Fruit fly (Drosophila melanogaster): ENCODE data around the gene alpha-Man-IIa.

dm6 chr3R:9430344-9431253, 18.3 kb downstream of the alpha-Man-IIa start:
- no peak for TF ChIP-seq usp (GFP tag; optimal IDR thresholded peaks at IDR 0.05)
- TF ChIP-seq pan (optimal IDR thresholded peaks at IDR 0.05): no peak

All from whole organism.